Fruit fly (Drosophila melanogaster) whole organism, embryonic: ENCODE results near the gene CG15506.

ENCODE experiments used
- ATbp ChIP-seq: fragments of 200-800 bp; sonication (Bioruptor generic); optimal IDR thresholded peaks from 2 replicates; lab custom pipeline; 2017; ENCODE audit warnings: missing biosample characterization, mild to moderate bottlenecking, missing genetic modification characterization, missing genetic modification reagents
- Ada2b ChIP-seq: fragments of 200-800 bp; sonication (Bioruptor generic); IDR thresholded peaks from 2 replicates; pipeline ENCODE4 v1.3.6; 2022; ENCODE audit warnings: missing biosample characterization, missing genetic modification characterization
- Antp ChIP-seq: fragments of 200-800 bp; sonication (Bioruptor generic); optimal IDR thresholded peaks from 3 replicates; lab custom pipeline; 2016; ENCODE audit warnings: missing biosample characterization, missing genetic modification characterization
- Asciz ChIP-seq: fragments of 200-800 bp; sonication (Bioruptor generic); optimal IDR thresholded peaks from 2 replicates; lab custom pipeline; 2017; ENCODE audit warnings: missing biosample characterization, mild to moderate bottlenecking, missing genetic modification characterization, missing genetic modification reagents
- Atf3 ChIP-seq: fragments of 200-800 bp; sonication (Bioruptor generic); optimal IDR thresholded peaks from 3 replicates; lab custom pipeline; 2016; ENCODE audit warnings: missing biosample characterization, missing genetic modification characterization
- Atf6 ChIP-seq: fragments of 200-800 bp; sonication (Bioruptor generic); IDR thresholded peaks from 2 replicates; pipeline ENCODE4 v1.3.6; 2022; ENCODE audit warnings: missing biosample characterization, missing genetic modification characterization
- CG1024 ChIP-seq: fragments of 200-800 bp; sonication (Bioruptor generic); IDR thresholded peaks from 2 replicates; pipeline ENCODE4 v1.3.6; 2022; ENCODE audit warnings: missing biosample characterization, missing genetic modification characterization
- CG10267 ChIP-seq: fragments of 200-800 bp; sonication (Bioruptor generic); optimal IDR thresholded peaks from 2 replicates; lab custom pipeline; 2018; ENCODE audit warnings: missing biosample characterization, mild to moderate bottlenecking, missing genetic modification characterization, moderate library complexity
- CG11247 ChIP-seq: fragments of 200-800 bp; sonication (Bioruptor generic); IDR thresholded peaks from 2 replicates; pipeline ENCODE4 v1.3.6; 2022; ENCODE audit warnings: missing biosample characterization, missing genetic modification characterization
- CG14667 ChIP-seq: fragments of 200-800 bp; sonication (Bioruptor generic); IDR thresholded peaks from 2 replicates; pipeline ENCODE4 v1.3.6; 2022; ENCODE audit warnings: missing biosample characterization, missing genetic modification characterization
- CG14860 ChIP-seq: fragments of 200-800 bp; sonication (Bioruptor generic); IDR thresholded peaks from 3 replicates; pipeline ENCODE4 v1.3.6; 2022; ENCODE audit warnings: missing biosample characterization, missing genetic modification characterization; ENCODE audit not compliant: partially characterized antibody
- CG14965 ChIP-seq: fragments of 200-800 bp; sonication (Bioruptor generic); optimal IDR thresholded peaks from 2 replicates; lab custom pipeline; 2016; ENCODE audit warnings: missing biosample characterization, missing genetic modification characterization, borderline replicate concordance
- CG1529 ChIP-seq: fragments of 200-800 bp; sonication (Bioruptor generic); optimal IDR thresholded peaks from 3 replicates; lab custom pipeline; 2018; ENCODE audit warnings: missing biosample characterization, missing genetic modification characterization
- CG15479 ChIP-seq: fragments of 200-800 bp; sonication (Bioruptor generic); optimal IDR thresholded peaks from 3 replicates; lab custom pipeline; 2019; ENCODE audit warnings: missing biosample characterization, mild to moderate bottlenecking, missing genetic modification characterization, moderate library complexity
- CG1792 ChIP-seq: fragments of 200-800 bp; sonication (Bioruptor generic); optimal IDR thresholded peaks from 2 replicates; lab custom pipeline; 2016; ENCODE audit warnings: missing biosample characterization, missing genetic modification characterization
- CG5245 ChIP-seq: fragments of 200-800 bp; sonication (Bioruptor generic); optimal IDR thresholded peaks from 3 replicates; lab custom pipeline; 2016; ENCODE audit warnings: missing biosample characterization, missing genetic modification characterization
- CG8765 ChIP-seq: fragments of 200-800 bp; sonication (Bioruptor generic); IDR thresholded peaks from 2 replicates; pipeline ENCODE4 v1.3.6; 2022; ENCODE audit warnings: missing biosample characterization, missing genetic modification characterization
- CTCF ChIP-seq: fragments of 200-800 bp; sonication (Bioruptor generic); optimal IDR thresholded peaks from 2 replicates; lab custom pipeline; 2017; ENCODE audit warnings: missing biosample characterization, mild to moderate bottlenecking, missing genetic modification characterization, moderate library complexity
- CkIIα-i1 ChIP-seq: fragments of 200-800 bp; sonication (Bioruptor generic); IDR thresholded peaks from 2 replicates; pipeline ENCODE4 v1.3.6; 2022; ENCODE audit warnings: missing biosample characterization, missing genetic modification characterization
- Dp ChIP-seq: fragments of 200-800 bp; sonication (Bioruptor generic); optimal IDR thresholded peaks from 2 replicates; lab custom pipeline; 2018; ENCODE audit warnings: missing biosample characterization, mild to moderate bottlenecking, missing genetic modification characterization, moderate library complexity
- Ets65A ChIP-seq: fragments of 200-800 bp; sonication (Bioruptor generic); peaks from one replicate; lab custom pipeline; 2016; ENCODE audit warnings: missing biosample characterization, missing genetic modification characterization
- Ets97D ChIP-seq: fragments of 200-800 bp; sonication (Bioruptor generic); optimal IDR thresholded peaks from 3 replicates; lab custom pipeline; 2016; ENCODE audit warnings: missing biosample characterization, missing genetic modification characterization
- Fer1 ChIP-seq: fragments of 200-800 bp; sonication (Bioruptor generic); optimal IDR thresholded peaks from 2 replicates; lab custom pipeline; 2017; ENCODE audit warnings: missing biosample characterization, mild to moderate bottlenecking, missing genetic modification characterization
- Hr78 ChIP-seq, 2 experiments: fragments of 200-800 bp in 1 of 2; fragments of >200 bp in 1 of 2; sonication (Bioruptor generic) in 1 of 2; optimal IDR thresholded peaks; 2 replicates each; lab custom pipeline; 2017 to 2019; ENCODE audit warnings: missing biosample characterization in 2 of 2, missing genetic modification characterization in 2 of 2, mild to moderate bottlenecking in 1 of 2, moderate library complexity in 1 of 2
- Opbp ChIP-seq: fragments of 200-800 bp; sonication (Bioruptor generic); IDR thresholded peaks from 3 replicates; pipeline ENCODE4 v1.3.6; 2022; ENCODE audit warnings: missing biosample characterization, missing genetic modification characterization; ENCODE audit not compliant: partially characterized antibody
- Scr ChIP-seq: fragments of 200-800 bp; sonication (Bioruptor generic); IDR thresholded peaks from 2 replicates; pipeline ENCODE4 v1.3.6; 2022; ENCODE audit warnings: missing biosample characterization, missing genetic modification characterization; ENCODE audit not compliant: partially characterized antibody
- Sox102F ChIP-seq: fragments of 200-800 bp; sonication (Bioruptor generic); optimal IDR thresholded peaks from 2 replicates; lab custom pipeline; 2018; ENCODE audit warnings: missing biosample characterization, mild to moderate bottlenecking, missing genetic modification characterization, moderate library complexity
- Taf1 ChIP-seq: fragments of 200-800 bp; sonication (Bioruptor generic); IDR thresholded peaks from 2 replicates; pipeline ENCODE4 v1.3.6; 2022; ENCODE audit warnings: missing biosample characterization, missing genetic modification characterization
- Trl ChIP-seq, 3 experiments: fragments of >200 bp in 2 of 3; fragments of 200-800 bp in 1 of 3; sonication (Bioruptor generic) in 1 of 3; optimal IDR thresholded peaks; 2 replicates in 1 of 3; 3 replicates in 2 of 3; lab custom pipeline; 2016 to 2017; ENCODE audit warnings: missing biosample characterization in 1 of 3, missing genetic modification characterization in 1 of 3
- ash1 ChIP-seq: fragments of 200-800 bp; sonication (Bioruptor generic); optimal IDR thresholded peaks from 2 replicates; lab custom pipeline; 2018; ENCODE audit warnings: missing biosample characterization, mild to moderate bottlenecking, missing genetic modification characterization
- bab2 ChIP-seq: fragments of 200-800 bp; sonication (Bioruptor generic); optimal IDR thresholded peaks from 2 replicates; lab custom pipeline; 2016; ENCODE audit warnings: missing biosample characterization, missing genetic modification characterization
- bbx ChIP-seq: fragments of 200-800 bp; sonication (Bioruptor generic); IDR thresholded peaks from 2 replicates; pipeline ENCODE4 v1.3.6; 2022; ENCODE audit warnings: missing biosample characterization, missing genetic modification characterization; ENCODE audit not compliant: partially characterized antibody
- cas ChIP-seq: fragments of 200-800 bp; sonication (Bioruptor generic); IDR thresholded peaks from 2 replicates; pipeline ENCODE4 v1.3.6; 2022; ENCODE audit warnings: missing biosample characterization, missing genetic modification characterization
- chm ChIP-seq: fragments of 200-800 bp; sonication (Bioruptor generic); IDR thresholded peaks from 2 replicates; pipeline ENCODE4 v1.3.6; 2022; ENCODE audit warnings: missing biosample characterization, missing genetic modification characterization
- cwo ChIP-seq: fragments of 200-800 bp; sonication (Bioruptor generic); optimal IDR thresholded peaks from 3 replicates; lab custom pipeline; 2017; ENCODE audit warnings: missing biosample characterization, missing genetic modification characterization, mild to moderate bottlenecking, moderate library complexity, missing genetic modification reagents
- dmrt99B ChIP-seq: fragments of 200-800 bp; sonication (Bioruptor generic); optimal IDR thresholded peaks from 2 replicates; lab custom pipeline; 2018; ENCODE audit warnings: missing biosample characterization, mild to moderate bottlenecking, missing genetic modification characterization, moderate library complexity
- en ChIP-seq: fragments of 200-800 bp; sonication (Bioruptor generic); optimal IDR thresholded peaks from 2 replicates; lab custom pipeline; 2016; ENCODE audit warnings: missing biosample characterization, missing genetic modification characterization
- fru ChIP-seq: fragments of >200 bp; optimal IDR thresholded peaks from 2 replicates; lab custom pipeline; 2017
- gfzf ChIP-seq: fragments of 200-800 bp; sonication (Bioruptor generic); optimal IDR thresholded peaks from 2 replicates; lab custom pipeline; 2016; ENCODE audit warnings: missing biosample characterization, mild to moderate bottlenecking, missing genetic modification characterization, moderate library complexity
- gro ChIP-seq: fragments of 200-800 bp; sonication (Bioruptor generic); optimal IDR thresholded peaks from 2 replicates; lab custom pipeline; 2016; ENCODE audit warnings: missing biosample characterization, missing genetic modification characterization
- ham ChIP-seq: fragments of 200-800 bp; sonication (Bioruptor generic); IDR thresholded peaks from 2 replicates; pipeline ENCODE4 v1.3.6; 2022; ENCODE audit warnings: missing biosample characterization, missing genetic modification characterization
- kah ChIP-seq: fragments of 200-800 bp; sonication (Bioruptor generic); optimal IDR thresholded peaks from 2 replicates; lab custom pipeline; 2018; ENCODE audit warnings: missing biosample characterization, mild to moderate bottlenecking, missing genetic modification characterization
- luna ChIP-seq: fragments of 200-800 bp; sonication (Bioruptor generic); optimal IDR thresholded peaks from 2 replicates; lab custom pipeline; 2016; ENCODE audit warnings: missing biosample characterization, missing genetic modification characterization
- mirr ChIP-seq: fragments of 200-800 bp; sonication (Bioruptor generic); optimal IDR thresholded peaks from 3 replicates; lab custom pipeline; 2018; ENCODE audit warnings: missing biosample characterization, mild to moderate bottlenecking, missing genetic modification characterization
- pan ChIP-seq, 4 experiments: fragments of >200 bp in 3 of 4; fragments of 200-800 bp in 1 of 4; sonication (Bioruptor generic) in 1 of 4; optimal IDR thresholded peaks in 3 of 4; IDR thresholded peaks in 1 of 4; 2 replicates each; pipeline versions ENCODE4 v1.3.6 to Lab custom; 2017 to 2022; ENCODE audit warnings: missing biosample characterization in 2 of 4, missing genetic modification characterization in 2 of 4, mixed read lengths in 1 of 4
- sd ChIP-seq: fragments of 200-800 bp; sonication (Bioruptor generic); optimal IDR thresholded peaks from 3 replicates; lab custom pipeline; 2018; ENCODE audit warnings: missing biosample characterization, mild to moderate bottlenecking, missing genetic modification characterization, moderate library complexity
- sima ChIP-seq: fragments of 200-800 bp; sonication (Bioruptor generic); optimal IDR thresholded peaks from 2 replicates; lab custom pipeline; 2016; ENCODE audit warnings: missing biosample characterization, missing genetic modification characterization
- toy ChIP-seq: fragments of 200-800 bp; sonication (Bioruptor generic); IDR thresholded peaks from 2 replicates; pipeline ENCODE4 v1.3.6; 2022; ENCODE audit warnings: missing biosample characterization, missing genetic modification characterization
- vnd ChIP-seq: fragments of 200-800 bp; sonication (Bioruptor generic); IDR thresholded peaks from 3 replicates; pipeline ENCODE4 v1.3.6; 2022; ENCODE audit warnings: missing biosample characterization, missing genetic modification characterization; ENCODE audit not compliant: partially characterized antibody
- wdn ChIP-seq: fragments of 200-800 bp; sonication (Bioruptor generic); IDR thresholded peaks from 2 replicates; pipeline ENCODE4 v1.3.6; 2022; ENCODE audit warnings: missing biosample characterization, missing genetic modification characterization
- zen ChIP-seq: fragments of 200-800 bp; sonication (Bioruptor generic); optimal IDR thresholded peaks from 3 replicates; lab custom pipeline; 2018; ENCODE audit warnings: missing biosample characterization, mild to moderate bottlenecking, missing genetic modification characterization, moderate library complexity

Gene CG15506

DNA sequence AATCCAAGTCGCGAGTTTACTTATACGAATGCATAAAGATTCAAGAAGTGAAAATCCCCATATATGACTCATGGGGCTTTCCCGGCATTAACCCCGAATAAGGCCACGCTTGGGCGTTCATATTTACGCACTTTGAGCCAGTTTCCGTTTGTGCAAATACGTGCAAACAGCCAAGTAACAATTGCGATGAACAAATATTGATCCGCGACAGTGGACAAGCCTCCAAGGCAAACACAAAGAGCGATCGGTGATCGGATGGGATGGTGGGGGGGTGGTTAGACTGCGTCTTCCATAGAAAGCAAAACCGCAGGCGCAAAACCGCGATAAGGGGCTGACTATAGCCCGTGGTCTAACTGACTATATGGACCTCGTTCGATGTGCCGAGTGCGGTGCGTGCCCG lies 38.8 kb downstream of the CG15506 start (continued):
- TF ChIP-seq Sox102F (peak; percentile 37), gfzf (GFP tag; lab: Kevin White, UChicago) (no peak), mirr (GFP tag; lab: Kevin White, UChicago) (peak; percentile 59), kah (no peak), sd (tag; lab: Kevin White, UChicago) (no peak), CTCF (GFP tag; lab: Kevin White, UChicago) (no peak), Taf1 (GFP tag; lab: Robert Waterston, UW) (no peak), Ets65A (GFP tag; lab: Kevin White, UChicago) (no peak), Fer1 (GFP tag; lab: Kevin White, UChicago) (peak; percentile 7), pan (optimal IDR thresholded peaks at IDR 0.05; lab: Kevin White, UChicago) (no peak), pan (GFP tag; optimal IDR thresholded peaks at IDR 0.05 in 1 of 2, IDR thresholded peaks at IDR 0.05 in 1 of 2) (peak in 1 of 2 experiments; percentile 38), bbx (no peak), fru (lab: Kevin White, UChicago) (no peak), Trl (optimal IDR thresholded peaks at IDR 0.05; lab: Kevin White, UChicago) (no peak), Trl (GFP tag; optimal IDR thresholded peaks at IDR 0.05; lab: Kevin White, UChicago) (peak; percentile 12), Ada2b (GFP tag; lab: Robert Waterston, UW) (no peak), Ets97D (GFP tag; lab: Kevin White, UChicago) (no peak), zen (tag; lab: Kevin White, UChicago) (no peak), en (GFP tag; lab: Kevin White, UChicago) (no peak), CG1024 (GFP tag; lab: Robert Waterston, UW) (no peak), ham (no peak), CG1792 (GFP tag; lab: Kevin White, UChicago) (peak; percentile 68), Scr (GFP tag; lab: Robert Waterston, UW) (no peak), CG14860 (GFP tag; lab: Robert Waterston, UW) (no peak), CG11247 (GFP tag; lab: Robert Waterston, UW) (no peak), cwo (GFP tag; lab: Kevin White, UChicago) (no peak), Atf6 (GFP tag; lab: Robert Waterston, UW) (no peak), CG1529 (GFP tag; lab: Kevin White, UChicago) (no peak), Opbp (no peak), CG8765 (GFP tag; lab: Robert Waterston, UW) (no peak), luna (no peak), Dp (GFP tag; lab: Kevin White, UChicago) (no peak), chm (GFP tag; lab: Robert Waterston, UW) (no peak), Hr78 (GFP tag; optimal IDR thresholded peaks at IDR 0.05; lab: Kevin White, UChicago) (no peak), CkIIα-i1 (GFP tag; lab: Robert Waterston, UW) (no peak), ash1 (GFP tag; lab: Kevin White, UChicago) (no peak), sima (GFP tag; lab: Kevin White, UChicago) (no peak), vnd (GFP tag; lab: Robert Waterston, UW) (no peak), dmrt99B (tag; lab: Kevin White, UChicago) (peak; percentile 0), ATbp (GFP tag; lab: Kevin White, UChicago) (peak; percentile 80), gro (GFP tag; lab: Kevin White, UChicago) (no peak), Atf3 (peak; percentile 0), CG10267 (tag; lab: Kevin White, UChicago) (no peak), CG14667 (GFP tag; lab: Robert Waterston, UW) (no peak), cas (GFP tag; lab: Robert Waterston, UW) (no peak), CG14965 (GFP tag; lab: Kevin White, UChicago) (no peak), CG5245 (no peak), CG15479 (GFP tag; lab: Kevin White, UChicago) (no peak), Asciz (GFP tag; lab: Kevin White, UChicago) (peak; percentile 37), Antp (no peak), toy (GFP tag; lab: Robert Waterston, UW) (no peak), wdn (GFP tag; lab: Robert Waterston, UW) (no peak), bab2 (GFP tag; lab: Kevin White, UChicago) (peak; percentile 43)
